Worm (Caenorhabditis elegans): ENCODE data around the gene W05H9.2.
A peak's percentile ranks its signal among the peaks of the same experiment; 100 is the strongest.

The W05H9.2 gene

ce11 chrX:6255561-6255960 lies 11.3 kb upstream of the W05H9.2 start (continued):
- TF ChIP-seq T26A5.8 (tag; optimal IDR thresholded peaks at IDR 0.05): no peak
- TF ChIP-seq zim-3 (tag; optimal IDR thresholded peaks at IDR 0.05): no peak
- no peak for TF ChIP-seq snpc-4 (GFP tag; optimal IDR thresholded peaks at IDR 0.05)
- TF ChIP-seq snpc-4 (tag; optimal IDR thresholded peaks at IDR 0.05): peak in 3 of 4 experiments; percentile 16 to 36 (median 36)
- no peak for TF ChIP-seq madf-3 (GFP tag; IDR thresholded peaks at IDR 0.05)
- TF ChIP-seq ceh-79 (tag; optimal IDR thresholded peaks at IDR 0.05): no peak
- no peak for TF ChIP-seq Y53F4B.3 (GFP tag; IDR thresholded peaks at IDR 0.05)
- no peak for TF ChIP-seq mel-28 (tag; optimal IDR thresholded peaks at IDR 0.05; ENCODE audit: borderline replicate concordance)

- no peak for TF ChIP-seq let-526 (GFP tag; IDR thresholded peaks at IDR 0.05)
- TF ChIP-seq egl-44 (GFP tag; IDR thresholded peaks at IDR 0.05): 0 out of 2 replicates have a peak, but pooled peaks have one; percentile 8
- TF ChIP-seq C06A6.2 (GFP tag; conservative IDR thresholded peaks at IDR 0.05): no peak
- no peak for TF ChIP-seq lsl-1 (GFP tag; optimal IDR thresholded peaks at IDR 0.05)
- no peak for TF ChIP-seq lag-1 (GFP tag; IDR thresholded peaks at IDR 0.05)
- TF ChIP-seq attf-5 (GFP tag; optimal IDR thresholded peaks at IDR 0.05): no peak
- TF ChIP-seq nfya-1 (tag; optimal IDR thresholded peaks at IDR 0.05; ENCODE audit: borderline replicate concordance, insufficient read depth): no peak
- no peak for TF ChIP-seq somi-1 (GFP tag; optimal IDR thresholded peaks at IDR 0.05)
- no peak for TF ChIP-seq cebp-1 (GFP tag; IDR thresholded peaks at IDR 0.05)
- peak; percentile 25 for TF ChIP-seq cebp-1 (tag; optimal IDR thresholded peaks at IDR 0.05)
- TF ChIP-seq F10E7.11 (tag; optimal IDR thresholded peaks at IDR 0.05): no peak
- TF ChIP-seq ceh-40 (GFP tag; IDR thresholded peaks at IDR 0.05): no peak
- TF ChIP-seq unc-130 (GFP tag; optimal IDR thresholded peaks at IDR 0.05): no peak
- TF ChIP-seq pha-4 (tag; optimal IDR thresholded peaks at IDR 0.05): no peak
- TF ChIP-seq lin-54 (GFP tag; optimal IDR thresholded peaks at IDR 0.05): no peak
- TF ChIP-seq athp-1 (tag; optimal IDR thresholded peaks at IDR 0.05): no peak
- no peak for TF ChIP-seq B0035.1 (tag; optimal IDR thresholded peaks at IDR 0.05)
- TF ChIP-seq F55B11.4 (tag; optimal IDR thresholded peaks at IDR 0.05; ENCODE audit: borderline replicate concordance, insufficient read depth): no peak
- TF ChIP-seq dpl-1 (GFP tag; optimal IDR thresholded peaks at IDR 0.05): no peak
- no peak for TF ChIP-seq atf-7 (tag; optimal IDR thresholded peaks at IDR 0.05)
- no peak for TF ChIP-seq snpc-1.3 (tag; optimal IDR thresholded peaks at IDR 0.05; ENCODE audit: insufficient read depth)
- no peak for TF ChIP-seq F33H1.4 (GFP tag; IDR thresholded peaks at IDR 0.05)
- no peak for TF ChIP-seq snpc-1.1 (tag; optimal IDR thresholded peaks at IDR 0.05; ENCODE audit: insufficient read depth)
- TF ChIP-seq hlh-26 (GFP tag; conservative IDR thresholded peaks at IDR 0.05): no peak
- no peak for TF ChIP-seq Y56A3A.18 (GFP tag; IDR thresholded peaks at IDR 0.05)
- no peak for TF ChIP-seq ceh-58 (GFP tag; IDR thresholded peaks at IDR 0.05)
- TF ChIP-seq F39B2.1 (GFP tag; IDR thresholded peaks at IDR 0.05): no peak
- TF ChIP-seq snpc-4 (GFP tag; optimal IDR thresholded peaks at IDR 0.05): no peak
- no peak for TF ChIP-seq snpc-4 (tag; optimal IDR thresholded peaks at IDR 0.05)
- no peak for TF ChIP-seq nhr-120 (GFP tag; IDR thresholded peaks at IDR 0.05)
- TF ChIP-seq dox-1 (GFP tag; IDR thresholded peaks at IDR 0.05): 0 out of 2 replicates have a peak, but pooled peaks have one; percentile 4
- no peak for TF ChIP-seq pbrm-1 (GFP tag; IDR thresholded peaks at IDR 0.05)
- no peak for TF ChIP-seq tbx-9 (tag; optimal IDR thresholded peaks at IDR 0.05; ENCODE audit: borderline replicate concordance)
- no peak for TF ChIP-seq lsy-27 (tag; optimal IDR thresholded peaks at IDR 0.05; ENCODE audit: borderline replicate concordance, insufficient read depth)
- no peak for TF ChIP-seq mxl-1 (tag; optimal IDR thresholded peaks at IDR 0.05)
- no peak for TF ChIP-seq B0336.3 (GFP tag; IDR thresholded peaks at IDR 0.05)
- TF ChIP-seq madf-3 (GFP tag; IDR thresholded peaks at IDR 0.05): 0 out of 2 replicates have a peak, but pooled peaks have one; percentile 15
- no peak for TF ChIP-seq efl-1 (GFP tag; optimal IDR thresholded peaks at IDR 0.05)
- peak; percentile 52 for TF ChIP-seq nfyb-1 (GFP tag; IDR thresholded peaks at IDR 0.05)
- TF ChIP-seq die-1 (tag; optimal IDR thresholded peaks at IDR 0.05): no peak
- TF ChIP-seq unc-62 (GFP tag; optimal IDR thresholded peaks at IDR 0.05): no peak
- TF ChIP-seq nhr-179 (tag; optimal IDR thresholded peaks at IDR 0.05): no peak
Measured at ce11 chrX:6256430-6256829, 10.4 kb upstream of the W05H9.2 start.

Measured in whole organism, young adult.